Fruit fly (Drosophila melanogaster): ENCODE measurements around the gene osa.

DNA sequence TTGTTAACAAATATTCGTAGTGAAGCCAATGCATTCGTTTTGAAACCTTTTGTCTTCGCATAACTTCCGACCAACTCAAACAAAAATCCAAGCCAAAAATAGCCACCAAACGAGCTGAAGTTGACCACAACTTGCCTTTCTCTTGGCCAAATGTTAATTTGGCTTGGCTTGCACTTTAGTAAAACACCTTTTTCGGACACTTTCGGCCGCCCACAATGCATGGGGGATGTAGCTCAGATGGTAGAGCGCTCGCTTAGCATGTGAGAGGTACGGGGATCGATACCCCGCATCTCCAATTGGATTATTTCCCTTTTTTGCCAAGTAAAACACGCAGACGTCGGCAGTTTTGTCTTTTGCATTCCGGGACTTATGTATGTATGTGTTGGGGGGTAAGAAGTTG lies 61.2 kb downstream of the osa start:
- TF ChIP-seq CG16779 (tag; optimal IDR thresholded peaks at IDR 0.05) (no peak), Eip78C (GFP tag) (no peak), CG11762 (GFP tag; optimal IDR thresholded peaks at IDR 0.05; ENCODE audit: insufficient read depth) (no peak), Eip75B (GFP tag; optimal IDR thresholded peaks at IDR 0.05) (no peak), Sox15 (GFP tag; optimal IDR thresholded peaks at IDR 0.05) (no peak), CG15336 (GFP tag; IDR thresholded peaks at IDR 0.05) (no peak), fkh (GFP tag; optimal IDR thresholded peaks at IDR 0.05) (no peak), vri (GFP tag; optimal IDR thresholded peaks at IDR 0.05) (no peak), Gug (GFP tag; IDR thresholded peaks at IDR 0.05) (no peak), CG3032 (tag; optimal IDR thresholded peaks at IDR 0.05) (no peak)
